Worm (Caenorhabditis elegans) whole organism, early embryonic: ENCODE results near the gene pat-4.

Experiments
- B0310.2 ChIP-seq: sonication (generic microtip); optimal IDR thresholded peaks from 2 replicates; lab custom pipeline; 2016; ENCODE audit warnings: mild to moderate bottlenecking, missing genetic modification characterization, missing compliant biosample characterization
- F13C5.2 ChIP-seq: sonication (generic microtip); optimal IDR thresholded peaks from 2 replicates; lab custom pipeline; 2017; ENCODE audit warnings: mild to moderate bottlenecking, missing genetic modification characterization, inconsistent platforms, missing compliant biosample characterization
- aly-1 ChIP-seq: sonication (generic microtip); optimal IDR thresholded peaks from 2 replicates; lab custom pipeline; 2016; ENCODE audit warnings: missing genetic modification characterization, missing compliant biosample characterization
- ama-1 ChIP-seq: fragments of 150-350 bp; optimal IDR thresholded peaks from 2 replicates; lab custom pipeline; 2014
- ceh-36 ChIP-seq: sonication (generic microtip); optimal IDR thresholded peaks from 2 replicates; lab custom pipeline; 2016; ENCODE audit warnings: missing genetic modification characterization, inconsistent platforms, missing compliant biosample characterization
- ets-7 ChIP-seq: sonication (generic microtip); optimal IDR thresholded peaks from 2 replicates; lab custom pipeline; 2016; ENCODE audit warnings: missing genotype, missing genetic modification characterization, missing compliant biosample characterization
- hmbx-1 ChIP-seq: sonication (generic microtip); optimal IDR thresholded peaks from 2 replicates; lab custom pipeline; 2016; ENCODE audit warnings: mild to moderate bottlenecking, missing genetic modification characterization, missing compliant biosample characterization
- hmg-4 ChIP-seq: fragments of 200-800 bp; sonication (Bioruptor generic); optimal IDR thresholded peaks from 2 replicates; lab custom pipeline; 2018; ENCODE audit warnings: mild to moderate bottlenecking, missing genetic modification characterization, missing compliant biosample characterization
- hnd-1 ChIP-seq: sonication (generic microtip); optimal IDR thresholded peaks from 2 replicates; lab custom pipeline; 2016; ENCODE audit warnings: missing genetic modification characterization, missing compliant biosample characterization
- sea-1 ChIP-seq: fragments of 200-800 bp; sonication (Bioruptor generic); conservative IDR thresholded peaks from 2 replicates; pipeline ENCODE4 v1.3.6; 2022; ENCODE audit warnings: missing genetic modification characterization, missing compliant biosample characterization
- tra-4 ChIP-seq: sonication (generic microtip); optimal IDR thresholded peaks from 2 replicates; lab custom pipeline; 2017; ENCODE audit warnings: missing genetic modification characterization, missing compliant biosample characterization

DNA sequence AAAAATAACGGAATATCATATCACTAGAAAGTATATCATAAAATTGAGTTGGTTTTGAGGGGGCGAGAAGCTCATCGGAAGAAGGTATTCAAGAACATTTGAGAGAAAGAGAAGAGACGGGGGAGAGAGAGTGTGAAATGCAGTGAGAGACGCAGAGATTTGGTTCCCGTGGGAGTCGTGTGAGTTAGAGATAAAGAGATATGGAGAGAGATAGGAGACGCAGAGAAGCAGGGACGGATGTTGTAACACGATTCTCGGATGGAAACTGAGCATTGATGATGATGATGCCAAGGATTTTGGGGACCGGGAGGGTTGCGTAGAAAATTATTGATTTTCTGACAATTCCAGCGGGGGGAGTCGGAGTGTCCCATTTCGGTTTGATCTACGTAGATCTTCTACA, 1.6 kb upstream of the pat-4 start:
- no peak for TF ChIP-seq ama-1
- no peak for TF ChIP-seq sea-1 (GFP tag; lab: Robert Waterston, UW)
- no peak for TF ChIP-seq hnd-1 (tag; lab: Kevin White, UChicago)
- TF ChIP-seq F13C5.2 (tag; lab: Kevin White, UChicago): no peak
- TF ChIP-seq hmg-4 (GFP tag; lab: Kevin White, UChicago): no peak
- TF ChIP-seq ets-7 (tag; lab: Kevin White, UChicago): no peak
- no peak for TF ChIP-seq tra-4
- TF ChIP-seq ceh-36: no peak
- no peak for TF ChIP-seq aly-1 (tag; lab: Kevin White, UChicago)
- no peak for TF ChIP-seq B0310.2
- TF ChIP-seq hmbx-1 (tag; lab: Kevin White, UChicago): no peak
